Worm (Caenorhabditis elegans): ENCODE measurements around the gene R10D12.10.

ce11 chrV:13931225-13931624 is 26.9 kb downstream of the R10D12.10 start, which contains the start of gene C06B3.16:
- TF ChIP-seq nhr-179 (tag; optimal IDR thresholded peaks at IDR 0.05), result no peak
- no peak for TF ChIP-seq rcor-1 (GFP tag; IDR thresholded peaks at IDR 0.05)
- no peak for TF ChIP-seq him-1 (tag; optimal IDR thresholded peaks at IDR 0.05)
- TF ChIP-seq F49E8.2 (tag; optimal IDR thresholded peaks at IDR 0.05; ENCODE audit: insufficient read depth), result no peak
- TF ChIP-seq F37B4.10 (GFP tag; IDR thresholded peaks at IDR 0.05), result no peak
- TF ChIP-seq sea-2 (GFP tag; IDR thresholded peaks at IDR 0.05), result no peak
- TF ChIP-seq nhr-27 (tag; optimal IDR thresholded peaks at IDR 0.05), result no peak
- no peak for TF ChIP-seq unc-62 (GFP tag; optimal IDR thresholded peaks at IDR 0.05)
- no peak for TF ChIP-seq ztf-6 (GFP tag; IDR thresholded peaks at IDR 0.05)
- TF ChIP-seq snpc-4 (GFP tag; optimal IDR thresholded peaks at IDR 0.05), result no peak
- TF ChIP-seq snpc-4 (tag; optimal IDR thresholded peaks at IDR 0.05), result no peak
- no peak for TF ChIP-seq snpc-3.4 (tag; optimal IDR thresholded peaks at IDR 0.05)
- no peak for TF ChIP-seq lsy-27 (tag; optimal IDR thresholded peaks at IDR 0.05; ENCODE audit: borderline replicate concordance, insufficient read depth)
- no peak for TF ChIP-seq ceh-91 (GFP tag; IDR thresholded peaks at IDR 0.05)

Data from whole organism, young adult.